Fruit fly (Drosophila melanogaster): ENCODE data around the gene CG12581.

dm6 chr3R:4128337-4128736 is 46.1 kb upstream of the CG12581 start:
- TF ChIP-seq Mnt (GFP tag; optimal IDR thresholded peaks at IDR 0.05), result no peak
- TF ChIP-seq pad (GFP tag; optimal IDR thresholded peaks at IDR 0.05), result no peak
- no peak for TF ChIP-seq kay (GFP tag; ENCODE audit: borderline replicate concordance)
- no peak for TF ChIP-seq bab1 (GFP tag; optimal IDR thresholded peaks at IDR 0.05)
- no peak for TF ChIP-seq CG7101 (tag; optimal IDR thresholded peaks at IDR 0.05)
- no peak for TF ChIP-seq CG14711 (tag; optimal IDR thresholded peaks at IDR 0.05)
